Fruit fly (Drosophila melanogaster): ENCODE measurements around the gene CG3168.

The CG3168 gene

dm6 chrX:6719968-6720367 lies 19.8 kb downstream of the CG3168 start (continued):
- TF ChIP-seq CG4360 (GFP tag; IDR thresholded peaks at IDR 0.05) (no peak), Six4 (GFP tag; optimal IDR thresholded peaks at IDR 0.05) (no peak), CG2678 (tag; optimal IDR thresholded peaks at IDR 0.05) (peak; percentile 45), dmrt99B (tag; optimal IDR thresholded peaks at IDR 0.05) (peak; percentile 11), CG4820 (GFP tag; optimal IDR thresholded peaks at IDR 0.05) (no peak), H2.0 (GFP tag; IDR thresholded peaks at IDR 0.05) (no peak), E2f1 (GFP tag; IDR thresholded peaks at IDR 0.05) (no peak), CG14965 (GFP tag; optimal IDR thresholded peaks at IDR 0.05; ENCODE audit: borderline replicate concordance) (no peak), gsb (GFP tag; IDR thresholded peaks at IDR 0.05) (no peak), slou (GFP tag; optimal IDR thresholded peaks at IDR 0.05) (no peak), Drgx (GFP tag; IDR thresholded peaks at IDR 0.05) (no peak), CG11398 (GFP tag; optimal IDR thresholded peaks at IDR 0.05) (no peak), fd102C (GFP tag; optimal IDR thresholded peaks at IDR 0.05) (no peak), CG3995 (GFP tag; optimal IDR thresholded peaks at IDR 0.05) (no peak), CG18011 (GFP tag; optimal IDR thresholded peaks at IDR 0.05) (no peak), z (GFP tag; IDR thresholded peaks at IDR 0.05) (peak; percentile 50; the same call in 1 of the 3 replicates), Dbx (GFP tag; IDR thresholded peaks at IDR 0.05) (0 out of 3 replicates have a peak, but pooled peaks have one; percentile 41), CG12942 (GFP tag; optimal IDR thresholded peaks at IDR 0.05) (no peak), dimm (GFP tag; IDR thresholded peaks at IDR 0.05) (no peak), abd-A (tag; optimal IDR thresholded peaks at IDR 0.05) (no peak), tx (GFP tag; optimal IDR thresholded peaks at IDR 0.05) (no peak), Vsx1 (GFP tag; optimal IDR thresholded peaks at IDR 0.05) (no peak), ato (GFP tag; IDR thresholded peaks at IDR 0.05; ENCODE audit: partially characterized antibody) (no peak), CG6854 (GFP tag; optimal IDR thresholded peaks at IDR 0.05) (no peak), Sox102F (GFP tag; optimal IDR thresholded peaks at IDR 0.05) (no peak), CrebB (tag; optimal IDR thresholded peaks at IDR 0.05) (no peak), tll (GFP tag; optimal IDR thresholded peaks at IDR 0.05) (no peak), CG1602 (GFP tag; optimal IDR thresholded peaks at IDR 0.05) (no peak), CG9797 (GFP tag; optimal IDR thresholded peaks at IDR 0.05) (no peak), CG13287 (GFP tag; IDR thresholded peaks at IDR 0.05; ENCODE audit: partially characterized antibody) (no peak), CG4854 (GFP tag; optimal IDR thresholded peaks at IDR 0.05) (no peak), tap (tag; optimal IDR thresholded peaks at IDR 0.05) (no peak), CG15696 (tag; optimal IDR thresholded peaks at IDR 0.05) (peak; percentile 18), row (GFP tag; IDR thresholded peaks at IDR 0.05) (no peak), CG34376 (GFP tag; optimal IDR thresholded peaks at IDR 0.05) (no peak), al (GFP tag; IDR thresholded peaks at IDR 0.05) (peak; percentile 24; the same call in 1 of the 2 replicates), CG6254 (GFP tag; optimal IDR thresholded peaks at IDR 0.05) (no peak), CG8478 (optimal IDR thresholded peaks at IDR 0.05) (no peak), CG14860 (GFP tag; IDR thresholded peaks at IDR 0.05; ENCODE audit: partially characterized antibody) (no peak), bowl (GFP tag; IDR thresholded peaks at IDR 0.05) (no peak), bab2 (GFP tag; optimal IDR thresholded peaks at IDR 0.05) (peak; percentile 26), gce (GFP tag; IDR thresholded peaks at IDR 0.05) (peak; percentile 61; the same call in 1 of the 3 replicates), CG30020 (tag; optimal IDR thresholded peaks at IDR 0.05) (no peak), Bteb2 (GFP tag; optimal IDR thresholded peaks at IDR 0.05) (no peak), D (optimal IDR thresholded peaks at IDR 0.05) (no peak), D (GFP tag; optimal IDR thresholded peaks at IDR 0.05) (no peak), CG17829 (tag; optimal IDR thresholded peaks at IDR 0.05) (no peak), CG8359 (GFP tag; optimal IDR thresholded peaks at IDR 0.05; ENCODE audit: borderline replicate concordance) (no peak), cad (GFP tag; optimal IDR thresholded peaks at IDR 0.05) (no peak), peb (GFP tag; IDR thresholded peaks at IDR 0.05) (no peak), Fer3 (tag; optimal IDR thresholded peaks at IDR 0.05) (peak; percentile 32), CG17186 (GFP tag; optimal IDR thresholded peaks at IDR 0.05) (no peak)

Data from whole organism, embryonic.